Fruit fly (Drosophila melanogaster): Measurements from ENCODE around the gene CG14540.

CG14540 gene

dm6 chr3R:25997068-25997714 is 38.1 kb downstream of the CG14540 start (continued):
- TF ChIP-seq fu2 (GFP tag; optimal IDR thresholded peaks at IDR 0.05), result no peak
- TF ChIP-seq CG8281 (tag; optimal IDR thresholded peaks at IDR 0.05), result no peak
- no peak for TF ChIP-seq sna (GFP tag; IDR thresholded peaks at IDR 0.05; ENCODE audit: partially characterized antibody)
- no peak for TF ChIP-seq CG13287 (GFP tag; IDR thresholded peaks at IDR 0.05; ENCODE audit: partially characterized antibody)
- peak; percentile 62 for TF ChIP-seq tgo (GFP tag; IDR thresholded peaks at IDR 0.05)
- no peak for TF ChIP-seq CG6765 (GFP tag; optimal IDR thresholded peaks at IDR 0.05)
- TF ChIP-seq vfl (GFP tag; optimal IDR thresholded peaks at IDR 0.05), result no peak
- TF ChIP-seq CG34224 (GFP tag; IDR thresholded peaks at IDR 0.05; ENCODE audit: partially characterized antibody), result no peak
- TF ChIP-seq gce (GFP tag; IDR thresholded peaks at IDR 0.05), result 0 out of 3 replicates have a peak, but pooled peaks have one; percentile 14
- peak; percentile 97 for TF ChIP-seq CG17829 (tag; optimal IDR thresholded peaks at IDR 0.05)
- TF ChIP-seq CG12071 (GFP tag; optimal IDR thresholded peaks at IDR 0.05), result no peak
- peak; percentile 83 for TF ChIP-seq CG10209 (GFP tag; optimal IDR thresholded peaks at IDR 0.05)
- TF ChIP-seq Spps (tag; optimal IDR thresholded peaks at IDR 0.05), result peak; percentile 93
- TF ChIP-seq CG4730 (GFP tag; IDR thresholded peaks at IDR 0.05), result peak; percentile 42
- no peak for TF ChIP-seq CG3281 (GFP tag; optimal IDR thresholded peaks at IDR 0.05)
- TF ChIP-seq HLH3B (GFP tag; IDR thresholded peaks at IDR 0.05), result no peak
- TF ChIP-seq Gsc (GFP tag; IDR thresholded peaks at IDR 0.05), result peak; percentile 23; the same call in 1 of the 2 replicates
- peak; percentile 94 for TF ChIP-seq bsh (GFP tag; optimal IDR thresholded peaks at IDR 0.05)
- TF ChIP-seq CG2889 (GFP tag; IDR thresholded peaks at IDR 0.05), result no peak
- no peak for TF ChIP-seq her (GFP tag; optimal IDR thresholded peaks at IDR 0.05)
- no peak for TF ChIP-seq ab (GFP tag; optimal IDR thresholded peaks at IDR 0.05)
- TF ChIP-seq Dp (GFP tag; optimal IDR thresholded peaks at IDR 0.05), result no peak
- no peak for TF ChIP-seq tx (GFP tag; optimal IDR thresholded peaks at IDR 0.05)
- 0 out of 2 replicates have a peak, but pooled peaks have one; percentile 20 for TF ChIP-seq Ada2b (GFP tag; IDR thresholded peaks at IDR 0.05)
- TF ChIP-seq CG12104 (GFP tag; optimal IDR thresholded peaks at IDR 0.05), result peak; percentile 69
- no peak for TF ChIP-seq CG9932 (GFP tag; IDR thresholded peaks at IDR 0.05)
- no peak for TF ChIP-seq yki (optimal IDR thresholded peaks at IDR 0.05)
- no peak for TF ChIP-seq BEAF-32 (GFP tag; optimal IDR thresholded peaks at IDR 0.05)
- TF ChIP-seq pzg (GFP tag; optimal IDR thresholded peaks at IDR 0.05), result no peak
- no peak for TF ChIP-seq BtbVII (GFP tag; optimal IDR thresholded peaks at IDR 0.05)
- TF ChIP-seq CG3163 (GFP tag; optimal IDR thresholded peaks at IDR 0.05), result no peak
- no peak for TF ChIP-seq maf-S (GFP tag; optimal IDR thresholded peaks at IDR 0.05)
- no peak for TF ChIP-seq Mes4 (GFP tag; optimal IDR thresholded peaks at IDR 0.05)
- TF ChIP-seq Dll (GFP tag; IDR thresholded peaks at IDR 0.05; ENCODE audit: partially characterized antibody), result no peak
- TF ChIP-seq CG10431 (GFP tag; optimal IDR thresholded peaks at IDR 0.05), result peak; percentile 82
- no peak for TF ChIP-seq Jarid2 (GFP tag; optimal IDR thresholded peaks at IDR 0.05)
- TF ChIP-seq otp (GFP tag; IDR thresholded peaks at IDR 0.05), result peak; percentile 33; the same call in 1 of the 3 replicates
- TF ChIP-seq Ptx1 (GFP tag; IDR thresholded peaks at IDR 0.05), result peak; percentile 42; the same call in 1 of the 2 replicates
- peak; percentile 4 for TF ChIP-seq CG15479 (GFP tag; optimal IDR thresholded peaks at IDR 0.05)
- TF ChIP-seq cas (GFP tag; IDR thresholded peaks at IDR 0.05), result no peak
- peak; percentile 26 for TF ChIP-seq tup (GFP tag; optimal IDR thresholded peaks at IDR 0.05)
- no peak for TF ChIP-seq tna (GFP tag; IDR thresholded peaks at IDR 0.05; ENCODE audit: partially characterized antibody)
- TF ChIP-seq ranshi (GFP tag; IDR thresholded peaks at IDR 0.05), result no peak; the same call in 1 of the 2 replicates
- TF ChIP-seq Neu2 (GFP tag; optimal IDR thresholded peaks at IDR 0.05; ENCODE audit: borderline replicate concordance), result no peak
- no peak for TF ChIP-seq CG3847 (GFP tag; IDR thresholded peaks at IDR 0.05)
- TF ChIP-seq CG15601 (tag; optimal IDR thresholded peaks at IDR 0.05), result peak; percentile 89
- peak; percentile 35 for TF ChIP-seq CG5180 (GFP tag; optimal IDR thresholded peaks at IDR 0.05)
- TF ChIP-seq org-1 (GFP tag; optimal IDR thresholded peaks at IDR 0.05), result peak; percentile 51
- TF ChIP-seq dm (GFP tag; optimal IDR thresholded peaks at IDR 0.05), result no peak
- TF ChIP-seq crol (GFP tag; IDR thresholded peaks at IDR 0.05), result no peak
